Fruit fly (Drosophila melanogaster): Measurements from ENCODE around the gene MFS3.

Gene MFS3

dm6 chr2L:1169867-1170415, 26.9 kb downstream of the MFS3 start, which contains the start of the genes CG31922 and Plap (continued):
- peak; percentile 63 for TF ChIP-seq CG16863 (GFP tag; optimal IDR thresholded peaks at IDR 0.05)
- TF ChIP-seq CG17359 (tag; optimal IDR thresholded peaks at IDR 0.05): peak; percentile 40
- peak; percentile 69 for TF ChIP-seq CG1647 (GFP tag; optimal IDR thresholded peaks at IDR 0.05)
- TF ChIP-seq Lpt (GFP tag; optimal IDR thresholded peaks at IDR 0.05): no peak
- TF ChIP-seq Ada2b (GFP tag; IDR thresholded peaks at IDR 0.05): no peak
- peak; percentile 60 for TF ChIP-seq Dad (GFP tag; optimal IDR thresholded peaks at IDR 0.05)
- TF ChIP-seq tll (GFP tag; optimal IDR thresholded peaks at IDR 0.05): peak in 1 of 2 experiments; percentile 8
- no peak for TF ChIP-seq hth (optimal IDR thresholded peaks at IDR 0.05)
- TF ChIP-seq CG17328 (GFP tag; IDR thresholded peaks at IDR 0.05): peak; percentile 17; the same call in 1 of the 2 replicates
- TF ChIP-seq CG33213 (GFP tag; optimal IDR thresholded peaks at IDR 0.05): peak; percentile 57
- TF ChIP-seq Stat92E (GFP tag; optimal IDR thresholded peaks at IDR 0.05): no peak
- TF ChIP-seq zfh1 (GFP tag; IDR thresholded peaks at IDR 0.05): no peak
- TF ChIP-seq NK7.1 (GFP tag; optimal IDR thresholded peaks at IDR 0.05): no peak
- no peak for TF ChIP-seq salm (tag; optimal IDR thresholded peaks at IDR 0.05)
- TF ChIP-seq phol (tag; optimal IDR thresholded peaks at IDR 0.05): peak; percentile 79
- peak; percentile 34 for TF ChIP-seq CG1233 (GFP tag; optimal IDR thresholded peaks at IDR 0.05)
- TF ChIP-seq CG6813 (GFP tag; optimal IDR thresholded peaks at IDR 0.05): no peak
- no peak for TF ChIP-seq run (tag; optimal IDR thresholded peaks at IDR 0.05)
- peak; percentile 59 for TF ChIP-seq Ssrp (tag; optimal IDR thresholded peaks at IDR 0.05)
- TF ChIP-seq Fer3 (tag; optimal IDR thresholded peaks at IDR 0.05): peak; percentile 58
- peak; percentile 71 to 79 for TF ChIP-seq dpn (GFP tag; optimal IDR thresholded peaks at IDR 0.05)
- TF ChIP-seq crp (GFP tag; optimal IDR thresholded peaks at IDR 0.05): peak in 1 of 2 experiments; percentile 33
- no peak for TF ChIP-seq Tbp (GFP tag; optimal IDR thresholded peaks at IDR 0.05)
- peak; percentile 23 for TF ChIP-seq CG10431 (GFP tag; optimal IDR thresholded peaks at IDR 0.05)
- TF ChIP-seq Mes4 (GFP tag; optimal IDR thresholded peaks at IDR 0.05): no peak
- TF ChIP-seq zf30C (GFP tag; optimal IDR thresholded peaks at IDR 0.05): no peak
- no peak for TF ChIP-seq CG42726 (GFP tag; IDR thresholded peaks at IDR 0.05; ENCODE audit: partially characterized antibody)
- no peak for TF ChIP-seq wdn (GFP tag; IDR thresholded peaks at IDR 0.05)
- TF ChIP-seq CG8924 (tag; optimal IDR thresholded peaks at IDR 0.05): peak; percentile 68
- no peak for TF ChIP-seq z (GFP tag; IDR thresholded peaks at IDR 0.05)
- peak; percentile 72 for TF ChIP-seq CG9817 (tag; optimal IDR thresholded peaks at IDR 0.05)
- 0 out of 2 replicates have a peak, but pooled peaks have one; percentile 30 for TF ChIP-seq CG14014 (GFP tag; IDR thresholded peaks at IDR 0.05)
- peak; percentile 70 for TF ChIP-seq Mad (GFP tag; optimal IDR thresholded peaks at IDR 0.05)
- TF ChIP-seq Atf-2 (GFP tag; optimal IDR thresholded peaks at IDR 0.05): peak; percentile 32
- peak; percentile 88 for TF ChIP-seq hb (GFP tag; IDR thresholded peaks at IDR 0.05; ENCODE audit: partially characterized antibody)
- peak; percentile 53 for TF ChIP-seq ato (GFP tag; IDR thresholded peaks at IDR 0.05; ENCODE audit: partially characterized antibody)
- peak; percentile 56 for TF ChIP-seq Bteb2 (GFP tag; optimal IDR thresholded peaks at IDR 0.05)
- TF ChIP-seq chif (GFP tag; optimal IDR thresholded peaks at IDR 0.05): peak; percentile 34 to 53
- peak; percentile 68 for TF ChIP-seq ftz-f1 (GFP tag; optimal IDR thresholded peaks at IDR 0.05)
- no peak for TF ChIP-seq chm (GFP tag; IDR thresholded peaks at IDR 0.05)
- no peak for TF ChIP-seq Lim3 (GFP tag; IDR thresholded peaks at IDR 0.05)
- TF ChIP-seq dm (GFP tag; optimal IDR thresholded peaks at IDR 0.05): peak; percentile 38
- peak; percentile 55 for TF ChIP-seq CG4328 (GFP tag; optimal IDR thresholded peaks at IDR 0.05)
- TF ChIP-seq wor (GFP tag; IDR thresholded peaks at IDR 0.05): no peak
- no peak for TF ChIP-seq CG15479 (GFP tag; optimal IDR thresholded peaks at IDR 0.05)
- TF ChIP-seq D (optimal IDR thresholded peaks at IDR 0.05): no peak
- peak; percentile 28 for TF ChIP-seq D (GFP tag; optimal IDR thresholded peaks at IDR 0.05)
- TF ChIP-seq CG10462 (GFP tag; optimal IDR thresholded peaks at IDR 0.05): peak; percentile 38
- no peak for TF ChIP-seq fd102C (GFP tag; optimal IDR thresholded peaks at IDR 0.05)
- TF ChIP-seq mam (GFP tag; optimal IDR thresholded peaks at IDR 0.05): peak; percentile 76
